Fruit fly (Drosophila melanogaster) whole organism, embryonic: ENCODE results near the gene ph-d.

Source experiments
- Aef1 ChIP-seq: fragments of 200-800 bp; sonication (Bioruptor generic); IDR thresholded peaks from 3 replicates; pipeline ENCODE4 v1.3.6; 2022; ENCODE audit warnings: missing biosample characterization, missing genetic modification characterization
- Antp ChIP-seq: fragments of 200-800 bp; sonication (Bioruptor generic); optimal IDR thresholded peaks from 3 replicates; lab custom pipeline; 2016; ENCODE audit warnings: missing biosample characterization, missing genetic modification characterization
- CG10366 ChIP-seq: fragments of 200-800 bp; sonication (Bioruptor generic); IDR thresholded peaks from 2 replicates; pipeline ENCODE4 v1.3.6; 2022; ENCODE audit warnings: missing biosample characterization, missing genetic modification characterization
- CG12769 ChIP-seq: fragments of 200-800 bp; sonication (Bioruptor generic); optimal IDR thresholded peaks from 2 replicates; lab custom pipeline; 2019; ENCODE audit warnings: missing biosample characterization, mild to moderate bottlenecking, missing genetic modification characterization, moderate library complexity
- CG17568 ChIP-seq: fragments of 200-800 bp; sonication (Bioruptor generic); optimal IDR thresholded peaks from 2 replicates; lab custom pipeline; 2018; ENCODE audit warnings: missing biosample characterization, mild to moderate bottlenecking, missing genetic modification characterization, moderate library complexity
- CG32532 ChIP-seq: fragments of 200-800 bp; sonication (Bioruptor generic); IDR thresholded peaks from 2 replicates; pipeline ENCODE4 v1.3.6; 2022; ENCODE audit warnings: missing biosample characterization, missing genetic modification characterization
- CG6791 ChIP-seq: fragments of 200-800 bp; sonication (Bioruptor generic); IDR thresholded peaks from 3 replicates; pipeline ENCODE4 v1.3.6; 2022; ENCODE audit warnings: missing biosample characterization, missing genetic modification characterization; ENCODE audit not compliant: partially characterized antibody
- CG7357 ChIP-seq: fragments of 200-800 bp; sonication (Bioruptor generic); IDR thresholded peaks from 3 replicates; pipeline ENCODE4 v1.3.6; 2022; ENCODE audit warnings: missing biosample characterization, missing genetic modification characterization
- CG7556 ChIP-seq: fragments of 200-800 bp; sonication (Bioruptor generic); optimal IDR thresholded peaks from 2 replicates; lab custom pipeline; 2017; ENCODE audit warnings: missing biosample characterization, mild to moderate bottlenecking, missing genetic modification characterization
- CG7839 ChIP-seq: fragments of 200-800 bp; sonication (Bioruptor generic); optimal IDR thresholded peaks from 3 replicates; lab custom pipeline; 2018; ENCODE audit warnings: missing biosample characterization, mild to moderate bottlenecking, missing genetic modification characterization, moderate library complexity
- CTCF ChIP-seq: fragments of 200-800 bp; sonication (Bioruptor generic); optimal IDR thresholded peaks from 2 replicates; lab custom pipeline; 2017; ENCODE audit warnings: missing biosample characterization, mild to moderate bottlenecking, missing genetic modification characterization, moderate library complexity
- Dip2 ChIP-seq: fragments of 200-800 bp; sonication (Bioruptor generic); IDR thresholded peaks from 2 replicates; pipeline ENCODE4 v1.3.6; 2022; ENCODE audit warnings: missing biosample characterization, missing genetic modification characterization
- Fer1 ChIP-seq: fragments of 200-800 bp; sonication (Bioruptor generic); optimal IDR thresholded peaks from 2 replicates; lab custom pipeline; 2017; ENCODE audit warnings: missing biosample characterization, mild to moderate bottlenecking, missing genetic modification characterization
- HmgD ChIP-seq: fragments of 200-800 bp; sonication (Bioruptor generic); optimal IDR thresholded peaks from 3 replicates; lab custom pipeline; 2016; ENCODE audit warnings: missing biosample characterization, missing genetic modification characterization
- Kr ChIP-seq: fragments of 200-800 bp; sonication (Bioruptor generic); optimal IDR thresholded peaks from 2 replicates; lab custom pipeline; 2017; ENCODE audit warnings: missing biosample characterization, mild to moderate bottlenecking, missing genetic modification characterization
- Lim3 ChIP-seq: fragments of 200-800 bp; sonication (Bioruptor generic); IDR thresholded peaks from 2 replicates; pipeline ENCODE4 v1.3.6; 2022; ENCODE audit warnings: missing biosample characterization, missing genetic modification characterization
- MBD-R2 ChIP-seq: fragments of 200-800 bp; sonication (Bioruptor generic); IDR thresholded peaks from 2 replicates; pipeline ENCODE4 v1.3.6; 2022; ENCODE audit warnings: missing biosample characterization, missing genetic modification characterization
- Med ChIP-seq: fragments of 200-800 bp; sonication (Bioruptor generic); peaks from one replicate; lab custom pipeline; 2016; ENCODE audit warnings: missing biosample characterization, missing genetic modification characterization, mild to moderate bottlenecking, inconsistent platforms, moderate library complexity
- Neu2 ChIP-seq: fragments of 200-800 bp; sonication (Bioruptor generic); optimal IDR thresholded peaks from 3 replicates; lab custom pipeline; 2016; ENCODE audit warnings: missing biosample characterization, missing genetic modification characterization, borderline replicate concordance
- Opbp ChIP-seq: fragments of 200-800 bp; sonication (Bioruptor generic); IDR thresholded peaks from 3 replicates; pipeline ENCODE4 v1.3.6; 2022; ENCODE audit warnings: missing biosample characterization, missing genetic modification characterization; ENCODE audit not compliant: partially characterized antibody
- Rfx ChIP-seq: fragments of 200-800 bp; sonication (Bioruptor generic); IDR thresholded peaks from 2 replicates; pipeline ENCODE4 v1.3.6; 2022; ENCODE audit warnings: missing biosample characterization, missing genetic modification characterization
- Rx ChIP-seq: fragments of 200-800 bp; sonication (Bioruptor generic); IDR thresholded peaks from 2 replicates; pipeline ENCODE4 v1.3.6; 2022; ENCODE audit warnings: missing biosample characterization, missing genetic modification characterization
- Six4 ChIP-seq: fragments of 200-800 bp; sonication (Bioruptor generic); optimal IDR thresholded peaks from 2 replicates; lab custom pipeline; 2016; ENCODE audit warnings: missing biosample characterization, missing genetic modification characterization
- Sox102F ChIP-seq: fragments of 200-800 bp; sonication (Bioruptor generic); optimal IDR thresholded peaks from 2 replicates; lab custom pipeline; 2018; ENCODE audit warnings: missing biosample characterization, mild to moderate bottlenecking, missing genetic modification characterization, moderate library complexity
- Stat92E ChIP-seq, 3 experiments: fragments of >200 bp in 2 of 3; fragments of 200-800 bp in 1 of 3; sonication (Bioruptor generic) in 1 of 3; optimal IDR thresholded peaks; 2 replicates each; lab custom pipeline; 2017 to 2019; ENCODE audit warnings: missing biosample characterization in 3 of 3, missing genetic modification characterization in 3 of 3, mild to moderate bottlenecking in 1 of 3, moderate library complexity in 1 of 3
- TFAM ChIP-seq: fragments of 200-800 bp; sonication (Bioruptor generic); optimal IDR thresholded peaks from 2 replicates; lab custom pipeline; 2017; ENCODE audit warnings: missing biosample characterization, missing genetic modification characterization, inconsistent platforms
- Vsx1 ChIP-seq: fragments of 200-800 bp; sonication (Bioruptor generic); optimal IDR thresholded peaks from 2 replicates; lab custom pipeline; 2017; ENCODE audit warnings: missing biosample characterization, mild to moderate bottlenecking, missing genetic modification characterization, missing genetic modification reagents
- ac ChIP-seq: fragments of 200-800 bp; sonication (Bioruptor generic); optimal IDR thresholded peaks from 3 replicates; lab custom pipeline; 2017; ENCODE audit warnings: missing biosample characterization, mild to moderate bottlenecking, missing genetic modification characterization
- ash1 ChIP-seq: fragments of 200-800 bp; sonication (Bioruptor generic); optimal IDR thresholded peaks from 2 replicates; lab custom pipeline; 2018; ENCODE audit warnings: missing biosample characterization, mild to moderate bottlenecking, missing genetic modification characterization
- br ChIP-seq: fragments of >200 bp; optimal IDR thresholded peaks from 2 replicates; lab custom pipeline; 2017
- btn ChIP-seq: fragments of 200-800 bp; sonication (Bioruptor generic); optimal IDR thresholded peaks from 2 replicates; lab custom pipeline; 2016; ENCODE audit warnings: missing biosample characterization, missing genetic modification characterization
- cad ChIP-seq: fragments of >200 bp; optimal IDR thresholded peaks from 2 replicates; lab custom pipeline; 2017; ENCODE audit warnings: missing biosample characterization, missing genetic modification characterization
- ci ChIP-seq: fragments of 200-800 bp; sonication (Bioruptor generic); IDR thresholded peaks from 3 replicates; pipeline ENCODE4 v1.3.6; 2022; ENCODE audit warnings: missing biosample characterization, missing genetic modification characterization
- en ChIP-seq: fragments of 200-800 bp; sonication (Bioruptor generic); optimal IDR thresholded peaks from 2 replicates; lab custom pipeline; 2016; ENCODE audit warnings: missing biosample characterization, missing genetic modification characterization
- gcm ChIP-seq: fragments of 200-800 bp; sonication (Bioruptor generic); optimal IDR thresholded peaks from 2 replicates; lab custom pipeline; 2019; ENCODE audit warnings: missing biosample characterization, mild to moderate bottlenecking, missing genetic modification characterization, moderate library complexity
- gfzf ChIP-seq: fragments of 200-800 bp; sonication (Bioruptor generic); optimal IDR thresholded peaks from 2 replicates; lab custom pipeline; 2016; ENCODE audit warnings: missing biosample characterization, mild to moderate bottlenecking, missing genetic modification characterization, moderate library complexity
- grau ChIP-seq: fragments of 200-800 bp; optimal IDR thresholded peaks from 3 replicates; lab custom pipeline; 2019; ENCODE audit warnings: missing biosample characterization, mild to moderate bottlenecking, missing genetic modification characterization, moderate library complexity
- jumu ChIP-seq: fragments of 200-800 bp; sonication (Bioruptor generic); optimal IDR thresholded peaks from 3 replicates; lab custom pipeline; 2016; ENCODE audit warnings: missing biosample characterization, missing genetic modification characterization
- klu ChIP-seq: fragments of 200-800 bp; sonication (Bioruptor generic); IDR thresholded peaks from 2 replicates; pipeline ENCODE4 v1.3.6; 2022; ENCODE audit warnings: missing biosample characterization, missing genetic modification characterization
- lov ChIP-seq, 2 experiments: fragments of 200-800 bp in 1 of 2; fragments of >200 bp in 1 of 2; sonication (Bioruptor generic) in 1 of 2; IDR thresholded peaks in 1 of 2; optimal IDR thresholded peaks in 1 of 2; 2 replicates in 1 of 2; 3 replicates in 1 of 2; pipeline versions ENCODE4 v1.3.6 to Lab custom; 2017 to 2022; ENCODE audit warnings: missing biosample characterization in 1 of 2, missing genetic modification characterization in 1 of 2
- nau ChIP-seq: fragments of 200-800 bp; sonication (Bioruptor generic); optimal IDR thresholded peaks from 3 replicates; lab custom pipeline; 2017; ENCODE audit warnings: missing biosample characterization, mild to moderate bottlenecking, missing genetic modification characterization, missing genetic modification reagents
- pan ChIP-seq, 4 experiments: fragments of >200 bp in 3 of 4; fragments of 200-800 bp in 1 of 4; sonication (Bioruptor generic) in 1 of 4; optimal IDR thresholded peaks in 3 of 4; IDR thresholded peaks in 1 of 4; 2 replicates each; pipeline versions ENCODE4 v1.3.6 to Lab custom; 2017 to 2022; ENCODE audit warnings: missing biosample characterization in 2 of 4, missing genetic modification characterization in 2 of 4, mixed read lengths in 1 of 4
- pb ChIP-seq: fragments of 200-800 bp; sonication (Bioruptor generic); optimal IDR thresholded peaks from 3 replicates; lab custom pipeline; 2016; ENCODE audit warnings: missing biosample characterization, missing genetic modification characterization
- pho ChIP-seq: fragments of 200-800 bp; sonication (Bioruptor generic); optimal IDR thresholded peaks from 2 replicates; lab custom pipeline; 2016; ENCODE audit warnings: missing biosample characterization, missing genetic modification characterization
- phol ChIP-seq: fragments of 200-800 bp; sonication (Bioruptor generic); optimal IDR thresholded peaks from 3 replicates; lab custom pipeline; 2018; ENCODE audit warnings: missing biosample characterization, mild to moderate bottlenecking, missing genetic modification characterization, moderate library complexity
- pnt ChIP-seq: fragments of 200-800 bp; sonication (Bioruptor generic); optimal IDR thresholded peaks from 3 replicates; lab custom pipeline; 2016; ENCODE audit warnings: missing biosample characterization, missing genetic modification characterization
- scrt ChIP-seq: fragments of 200-800 bp; sonication (Bioruptor generic); optimal IDR thresholded peaks from 2 replicates; lab custom pipeline; 2018; ENCODE audit warnings: missing biosample characterization, mild to moderate bottlenecking, missing genetic modification characterization, moderate library complexity
- slbo ChIP-seq: fragments of 200-800 bp; sonication (Bioruptor generic); IDR thresholded peaks from 2 replicates; pipeline ENCODE4 v1.3.6; 2022; ENCODE audit warnings: missing biosample characterization, missing genetic modification characterization
- slp2 ChIP-seq: fragments of 200-800 bp; sonication (Bioruptor generic); optimal IDR thresholded peaks from 2 replicates; lab custom pipeline; 2016; ENCODE audit warnings: missing biosample characterization, missing genetic modification characterization
- sug ChIP-seq: fragments of 200-800 bp; optimal IDR thresholded peaks from 2 replicates; lab custom pipeline; 2019; ENCODE audit warnings: missing biosample characterization, mild to moderate bottlenecking, missing genetic modification characterization, moderate library complexity
- tap ChIP-seq: fragments of 200-800 bp; optimal IDR thresholded peaks from 3 replicates; lab custom pipeline; 2019; ENCODE audit warnings: missing biosample characterization, mild to moderate bottlenecking, missing genetic modification characterization, moderate library complexity
- zfh1 ChIP-seq: fragments of 200-800 bp; sonication (Bioruptor generic); IDR thresholded peaks from 3 replicates; pipeline ENCODE4 v1.3.6; 2022; ENCODE audit warnings: missing biosample characterization, missing genetic modification characterization

Gene ph-d

dm6 chrX:2161020-2161419 lies 37.9 kb upstream of the ph-d start (continued):
- TF ChIP-seq CG10366: no peak
- no peak for TF ChIP-seq MBD-R2 (GFP tag; lab: Robert Waterston, UW)
- no peak for TF ChIP-seq Opbp (GFP tag; lab: Robert Waterston, UW)
- TF ChIP-seq nau (GFP tag; lab: Kevin White, UChicago): no peak
- TF ChIP-seq CG7357: no peak
- TF ChIP-seq phol: no peak
- TF ChIP-seq jumu (GFP tag; lab: Kevin White, UChicago): no peak
- TF ChIP-seq cad (GFP tag; lab: Kevin White, UChicago): no peak
- TF ChIP-seq zfh1 (GFP tag; lab: Robert Waterston, UW): no peak
- TF ChIP-seq pb (GFP tag; lab: Kevin White, UChicago): no peak
- no peak for TF ChIP-seq br (lab: Kevin White, UChicago)
- TF ChIP-seq slp2 (GFP tag; lab: Kevin White, UChicago): no peak
- no peak for TF ChIP-seq Dip2
- no peak for TF ChIP-seq Lim3 (GFP tag; lab: Robert Waterston, UW)
- TF ChIP-seq Kr (GFP tag; lab: Kevin White, UChicago): no peak
- no peak for TF ChIP-seq en
- no peak for TF ChIP-seq pnt
- TF ChIP-seq TFAM (GFP tag; lab: Kevin White, UChicago): no peak
- no peak for TF ChIP-seq klu (GFP tag; lab: Robert Waterston, UW)
- TF ChIP-seq Stat92E (GFP tag; optimal IDR thresholded peaks at IDR 0.05; lab: Kevin White, UChicago): no peak
- TF ChIP-seq grau (tag; lab: Kevin White, UChicago): peak; percentile 8
- TF ChIP-seq CG12769 (tag; lab: Kevin White, UChicago): peak; percentile 66
- no peak for TF ChIP-seq ac (GFP tag; lab: Kevin White, UChicago)
- TF ChIP-seq CG7556 (GFP tag; lab: Kevin White, UChicago): no peak
- TF ChIP-seq Vsx1 (GFP tag; lab: Kevin White, UChicago): no peak
- no peak for TF ChIP-seq HmgD (GFP tag; lab: Kevin White, UChicago)
- peak; percentile 37; the same call in 1 of the 2 replicates for TF ChIP-seq CG32532 (GFP tag; lab: Robert Waterston, UW)
- no peak for TF ChIP-seq tap (tag; lab: Kevin White, UChicago)
- TF ChIP-seq Sox102F (GFP tag; lab: Kevin White, UChicago): no peak
- TF ChIP-seq gfzf (GFP tag; lab: Kevin White, UChicago): no peak
- no peak for TF ChIP-seq btn (GFP tag; lab: Kevin White, UChicago)
- no peak for TF ChIP-seq gcm (GFP tag; lab: Kevin White, UChicago)
- no peak for TF ChIP-seq ash1 (GFP tag; lab: Kevin White, UChicago)
- no peak for TF ChIP-seq Rx
- no peak for TF ChIP-seq CG17568 (GFP tag; lab: Kevin White, UChicago)
- no peak for TF ChIP-seq Aef1
- TF ChIP-seq Antp: no peak
- TF ChIP-seq Neu2 (GFP tag; lab: Kevin White, UChicago): no peak
- peak; percentile 52; the same call in 1 of the 2 replicates for TF ChIP-seq slbo (GFP tag; lab: Robert Waterston, UW)
- no peak for TF ChIP-seq pho (GFP tag; lab: Kevin White, UChicago)
- TF ChIP-seq scrt (GFP tag; lab: Kevin White, UChicago): no peak
- no peak for TF ChIP-seq CTCF
- TF ChIP-seq sug (tag; lab: Kevin White, UChicago): peak; percentile 82
- peak; percentile 72 for TF ChIP-seq Med (GFP tag; lab: Kevin White, UChicago)
- peak; percentile 18 for TF ChIP-seq CG7839
- TF ChIP-seq Six4 (GFP tag; lab: Kevin White, UChicago): no peak
- no peak for TF ChIP-seq CG6791
- TF ChIP-seq Fer1 (GFP tag; lab: Kevin White, UChicago): peak; percentile 52
- TF ChIP-seq pan (optimal IDR thresholded peaks at IDR 0.05; lab: Kevin White, UChicago): no peak
- peak in 1 of 2 experiments; percentile 31 for TF ChIP-seq pan (GFP tag; optimal IDR thresholded peaks at IDR 0.05 in 1 of 2, IDR thresholded peaks at IDR 0.05 in 1 of 2)
- no peak for TF ChIP-seq lov (optimal IDR thresholded peaks at IDR 0.05; lab: Kevin White, UChicago)
- TF ChIP-seq lov (GFP tag; IDR thresholded peaks at IDR 0.05; lab: Robert Waterston, UW): no peak
- TF ChIP-seq Rfx (GFP tag; lab: Robert Waterston, UW): peak; percentile 68
- 0 out of 3 replicates have a peak, but pooled peaks have one; percentile 19 for TF ChIP-seq ci (GFP tag; lab: Robert Waterston, UW)
